Worm (Caenorhabditis elegans): ENCODE measurements around the gene twk-3.

ce11 chrII:8185016-8185493, 27.5 kb downstream of the twk-3 start, which contains the start of the genes mig-5 and cct-1:
- TF ChIP-seq ztf-4 (tag; optimal IDR thresholded peaks at IDR 0.05): no peak
- TF ChIP-seq egl-27 (tag; optimal IDR thresholded peaks at IDR 0.05): peak; percentile 29
- TF ChIP-seq daf-12 (tag; optimal IDR thresholded peaks at IDR 0.05): peak; percentile 30
- no peak for TF ChIP-seq ztf-11 (tag; optimal IDR thresholded peaks at IDR 0.05)
- TF ChIP-seq lin-39 (tag; optimal IDR thresholded peaks at IDR 0.05): peak; percentile 96
- TF ChIP-seq ceh-28 (tag; optimal IDR thresholded peaks at IDR 0.05): peak; percentile 94
- TF ChIP-seq snpc-4 (tag; optimal IDR thresholded peaks at IDR 0.05): peak; percentile 86
- TF ChIP-seq nhr-11 (tag; optimal IDR thresholded peaks at IDR 0.05): peak; percentile 92
- TF ChIP-seq skn-1 (tag; optimal IDR thresholded peaks at IDR 0.05): peak; percentile 96
- TF ChIP-seq nhr-12 (tag; optimal IDR thresholded peaks at IDR 0.05): no peak
- peak; percentile 99 for TF ChIP-seq lin-15B (tag; optimal IDR thresholded peaks at IDR 0.05)
- TF ChIP-seq nhr-25 (tag; optimal IDR thresholded peaks at IDR 0.05): peak; percentile 94

Data from whole organism, L3 larva.